Worm (Caenorhabditis elegans): ENCODE measurements around the gene C44H9.4.

ce11 chrV:12882370-12882769, 46.9 kb downstream of the C44H9.4 start:
- no peak for TF ChIP-seq flt-1 (GFP tag; IDR thresholded peaks at IDR 0.05)
- no peak for TF ChIP-seq ceh-36 (tag; optimal IDR thresholded peaks at IDR 0.05)
- TF ChIP-seq tra-4 (tag; optimal IDR thresholded peaks at IDR 0.05) = no peak
- TF ChIP-seq B0310.2 (tag; optimal IDR thresholded peaks at IDR 0.05) = no peak
- TF ChIP-seq ceh-13 (GFP tag; optimal IDR thresholded peaks at IDR 0.05) = no peak
- TF ChIP-seq sea-1 (GFP tag; conservative IDR thresholded peaks at IDR 0.05) = no peak
- TF ChIP-seq scrt-1 (GFP tag; IDR thresholded peaks at IDR 0.05) = no peak
- no peak for TF ChIP-seq aly-1 (tag; optimal IDR thresholded peaks at IDR 0.05)
- no peak for TF ChIP-seq hmg-4 (GFP tag; optimal IDR thresholded peaks at IDR 0.05)
- no peak for TF ChIP-seq ama-1 (optimal IDR thresholded peaks at IDR 0.05)
- no peak for TF ChIP-seq pes-1 (GFP tag; IDR thresholded peaks at IDR 0.05)
- no peak for TF ChIP-seq F13C5.2 (tag; optimal IDR thresholded peaks at IDR 0.05)
- no peak for TF ChIP-seq hnd-1 (tag; optimal IDR thresholded peaks at IDR 0.05)
